In the genomic region with DNA sequence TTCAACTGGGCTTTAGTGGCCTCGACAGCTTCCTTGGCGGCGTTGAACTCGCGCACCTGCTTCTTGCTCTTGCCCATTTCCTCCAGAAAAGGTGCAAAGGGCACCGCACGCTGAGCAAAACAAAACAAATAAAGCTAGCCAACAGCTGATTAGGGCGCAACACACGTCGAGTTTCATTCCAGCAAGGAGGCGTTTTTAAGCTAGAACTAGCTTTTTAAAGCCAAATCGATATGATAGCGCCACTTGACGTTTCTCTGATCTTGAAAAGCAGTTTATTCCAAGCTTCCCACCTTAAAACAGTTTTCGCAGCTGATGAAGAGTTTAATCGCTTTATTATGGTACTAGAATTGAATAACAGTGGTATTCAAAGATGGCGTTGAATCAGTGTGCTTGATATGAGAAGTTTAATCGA, we compare ENCODE assay signal across 1 fruit fly cellular context.
TF ChIP-seq lines count a peak whose summit lies in the region.

A gene (minus strand): TSS at position 199 of the 412 bp plus-strand sequence.

TF ChIP-seq in whole organism, embryonic, 481 proteins besides CTCF, POLR2A, EP300 and RAD21 (continued from another document and continues in another):
- TF ChIP-seq Fer2 (tag; optimal IDR thresholded peaks at IDR 0.05; lab: Kevin White, UChicago) (no peak), Dbx (GFP tag; IDR thresholded peaks at IDR 0.05; lab: Robert Waterston, UW) (peak; percentile 62; the same call in 2 of the 3 replicates), CG10321 (GFP tag; IDR thresholded peaks at IDR 0.05; lab: Robert Waterston, UW) (no peak), Med (GFP tag; lab: Kevin White, UChicago) (peak; percentile 88), pzg (GFP tag; optimal IDR thresholded peaks at IDR 0.05; lab: Kevin White, UChicago) (peak; percentile 71), CG2202 (tag; optimal IDR thresholded peaks at IDR 0.05; lab: Kevin White, UChicago) (no peak), sima (GFP tag; optimal IDR thresholded peaks at IDR 0.05; lab: Kevin White, UChicago) (no peak), CG11398 (GFP tag; optimal IDR thresholded peaks at IDR 0.05; lab: Kevin White, UChicago) (no peak), fd102C (GFP tag; optimal IDR thresholded peaks at IDR 0.05; lab: Kevin White, UChicago) (no peak), Atf3 (GFP tag; optimal IDR thresholded peaks at IDR 0.05; lab: Kevin White, UChicago) (no peak), Dip3 (GFP tag; optimal IDR thresholded peaks at IDR 0.05; lab: Kevin White, UChicago) (peak; percentile 6), Ssrp (tag; optimal IDR thresholded peaks at IDR 0.05; lab: Kevin White, UChicago) (peak; percentile 11), Poxn (GFP tag; IDR thresholded peaks at IDR 0.05; lab: Robert Waterston, UW) (no peak), Hmx (GFP tag; optimal IDR thresholded peaks at IDR 0.05; lab: Kevin White, UChicago) (no peak), Abd-B (GFP tag; optimal IDR thresholded peaks at IDR 0.05; lab: Kevin White, UChicago) (peak; percentile 44), Doc3 (GFP tag; IDR thresholded peaks at IDR 0.05; lab: Robert Waterston, UW; ENCODE audit: partially characterized antibody) (no peak), CG4282 (GFP tag; optimal IDR thresholded peaks at IDR 0.05; lab: Kevin White, UChicago) (peak; percentile 59), CG12769 (tag; optimal IDR thresholded peaks at IDR 0.05; lab: Kevin White, UChicago) (no peak), CG1602 (GFP tag; optimal IDR thresholded peaks at IDR 0.05; lab: Kevin White, UChicago) (no peak), D (optimal IDR thresholded peaks at IDR 0.05; lab: Kevin White, UChicago) (no peak), D (GFP tag; optimal IDR thresholded peaks at IDR 0.05; lab: Kevin White, UChicago) (no peak), Optix (GFP tag; IDR thresholded peaks at IDR 0.05; lab: Robert Waterston, UW) (no peak), CG11560 (tag; IDR thresholded peaks at IDR 0.05; lab: Robert Waterston, UW) (no peak), btn (GFP tag; optimal IDR thresholded peaks at IDR 0.05; lab: Kevin White, UChicago) (no peak), sc (optimal IDR thresholded peaks at IDR 0.05; lab: Kevin White, UChicago) (no peak), sc (GFP tag; optimal IDR thresholded peaks at IDR 0.05; lab: Kevin White, UChicago) (no peak), amos (GFP tag; IDR thresholded peaks at IDR 0.05; lab: Robert Waterston, UW; ENCODE audit: partially characterized antibody) (peak; percentile 31; the same call in 1 of the 2 replicates), CG32532 (GFP tag; IDR thresholded peaks at IDR 0.05; lab: Robert Waterston, UW) (0 out of 2 replicates have a peak, but pooled peaks have one; percentile 37), CG4424 (GFP tag; optimal IDR thresholded peaks at IDR 0.05; lab: Kevin White, UChicago) (no peak), CkIIα-i1 (GFP tag; IDR thresholded peaks at IDR 0.05; lab: Robert Waterston, UW) (no peak), CG11456 (GFP tag; IDR thresholded peaks at IDR 0.05; lab: Robert Waterston, UW) (peak; percentile 53; the same call in 1 of the 3 replicates), CG18262 (tag; optimal IDR thresholded peaks at IDR 0.05; lab: Kevin White, UChicago) (peak; percentile 2), ara (GFP tag; IDR thresholded peaks at IDR 0.05; lab: Robert Waterston, UW) (0 out of 2 replicates have a peak, but pooled peaks have one; percentile 5), phol (tag; optimal IDR thresholded peaks at IDR 0.05; lab: Kevin White, UChicago) (peak; percentile 79), luna (GFP tag; optimal IDR thresholded peaks at IDR 0.05; lab: Kevin White, UChicago) (no peak), CG8089 (GFP tag; optimal IDR thresholded peaks at IDR 0.05; lab: Kevin White, UChicago) (no peak), CG15479 (GFP tag; optimal IDR thresholded peaks at IDR 0.05; lab: Kevin White, UChicago) (no peak), CG9437 (GFP tag; optimal IDR thresholded peaks at IDR 0.05; lab: Kevin White, UChicago) (no peak), fd96Cb (tag; optimal IDR thresholded peaks at IDR 0.05; lab: Kevin White, UChicago) (no peak), unpg (GFP tag; optimal IDR thresholded peaks at IDR 0.05; lab: Kevin White, UChicago) (no peak), chm (GFP tag; IDR thresholded peaks at IDR 0.05; lab: Robert Waterston, UW) (no peak), gcm2 (GFP tag; optimal IDR thresholded peaks at IDR 0.05; lab: Kevin White, UChicago) (no peak), Aef1 (GFP tag; IDR thresholded peaks at IDR 0.05; lab: Robert Waterston, UW) (0 out of 3 replicates have a peak, but pooled peaks have one; percentile 20), CHES-1-like (GFP tag; optimal IDR thresholded peaks at IDR 0.05; lab: Kevin White, UChicago) (peak; percentile 2), CG3726 (GFP tag; IDR thresholded peaks at IDR 0.05; lab: Robert Waterston, UW) (no peak), CG2120 (GFP tag; optimal IDR thresholded peaks at IDR 0.05; lab: Kevin White, UChicago) (peak; percentile 60), CG17328 (GFP tag; IDR thresholded peaks at IDR 0.05; lab: Robert Waterston, UW) (peak; percentile 53; the same call in 1 of the 2 replicates), sens (GFP tag; lab: Kevin White, UChicago) (peak; percentile 75), BEAF-32 (GFP tag; optimal IDR thresholded peaks at IDR 0.05; lab: Kevin White, UChicago) (peak; percentile 40), pita (GFP tag; optimal IDR thresholded peaks at IDR 0.05; lab: Kevin White, UChicago) (no peak), Adf1 (GFP tag; IDR thresholded peaks at IDR 0.05; lab: Robert Waterston, UW) (no peak), CG10979 (tag; optimal IDR thresholded peaks at IDR 0.05; lab: Kevin White, UChicago) (no peak), Rfx (GFP tag; IDR thresholded peaks at IDR 0.05; lab: Robert Waterston, UW) (peak; percentile 78), NC2α (GFP tag; optimal IDR thresholded peaks at IDR 0.05; lab: Kevin White, UChicago) (no peak), NK7.1 (GFP tag; optimal IDR thresholded peaks at IDR 0.05; lab: Kevin White, UChicago) (no peak), CG17568 (GFP tag; optimal IDR thresholded peaks at IDR 0.05; lab: Kevin White, UChicago) (no peak), Rx (GFP tag; IDR thresholded peaks at IDR 0.05; lab: Robert Waterston, UW) (0 out of 2 replicates have a peak, but pooled peaks have one; percentile 12), lov (optimal IDR thresholded peaks at IDR 0.05; lab: Kevin White, UChicago) (no peak), lov (GFP tag; IDR thresholded peaks at IDR 0.05; lab: Robert Waterston, UW) (no peak), Dip2 (GFP tag; IDR thresholded peaks at IDR 0.05; lab: Robert Waterston, UW) (no peak), stwl (tag; optimal IDR thresholded peaks at IDR 0.05; lab: Kevin White, UChicago) (no peak), ase (GFP tag; IDR thresholded peaks at IDR 0.05; lab: Robert Waterston, UW) (no peak), CG1529 (GFP tag; optimal IDR thresholded peaks at IDR 0.05; lab: Kevin White, UChicago) (no peak), CG3407 (GFP tag; optimal IDR thresholded peaks at IDR 0.05; lab: Kevin White, UChicago) (no peak), CG10565 (GFP tag; optimal IDR thresholded peaks at IDR 0.05; lab: Kevin White, UChicago) (no peak), p53 (GFP tag; optimal IDR thresholded peaks at IDR 0.05; lab: Kevin White, UChicago) (no peak), Bteb2 (GFP tag; optimal IDR thresholded peaks at IDR 0.05; lab: Kevin White, UChicago) (peak; percentile 14), dimm (GFP tag; IDR thresholded peaks at IDR 0.05; lab: Robert Waterston, UW) (no peak), fru (optimal IDR thresholded peaks at IDR 0.05; lab: Kevin White, UChicago) (no peak), pros (GFP tag; optimal IDR thresholded peaks at IDR 0.05; lab: Kevin White, UChicago) (no peak), tio (GFP tag; optimal IDR thresholded peaks at IDR 0.05; lab: Kevin White, UChicago) (no peak), H2.0 (GFP tag; IDR thresholded peaks at IDR 0.05; lab: Robert Waterston, UW) (no peak), pan (optimal IDR thresholded peaks at IDR 0.05; lab: Kevin White, UChicago) (no peak), pan (GFP tag; optimal IDR thresholded peaks at IDR 0.05 in 1 of 2, IDR thresholded peaks at IDR 0.05 in 1 of 2) (peak in 1 of 2 experiments; percentile 33), sug (tag; optimal IDR thresholded peaks at IDR 0.05; lab: Kevin White, UChicago) (peak; percentile 39), bab2 (GFP tag; optimal IDR thresholded peaks at IDR 0.05; lab: Kevin White, UChicago) (no peak), CG4854 (GFP tag; optimal IDR thresholded peaks at IDR 0.05; lab: Kevin White, UChicago) (no peak), Hr39 (optimal IDR thresholded peaks at IDR 0.05; lab: Kevin White, UChicago) (no peak), CG10431 (GFP tag; optimal IDR thresholded peaks at IDR 0.05; lab: Kevin White, UChicago) (no peak), org-1 (GFP tag; optimal IDR thresholded peaks at IDR 0.05; lab: Kevin White, UChicago) (no peak), Lim3 (GFP tag; IDR thresholded peaks at IDR 0.05; lab: Robert Waterston, UW) (no peak), shn (GFP tag; optimal IDR thresholded peaks at IDR 0.05; lab: Kevin White, UChicago) (peak; percentile 56), slp2 (GFP tag; optimal IDR thresholded peaks at IDR 0.05; lab: Kevin White, UChicago) (no peak), Meics (GFP tag; optimal IDR thresholded peaks at IDR 0.05; lab: Kevin White, UChicago) (no peak), Mes4 (GFP tag; optimal IDR thresholded peaks at IDR 0.05; lab: Kevin White, UChicago) (peak; percentile 20), nom (GFP tag; optimal IDR thresholded peaks at IDR 0.05; lab: Kevin White, UChicago) (peak; percentile 84), Deaf1 (tag; optimal IDR thresholded peaks at IDR 0.05; lab: Kevin White, UChicago) (no peak), jing (GFP tag; optimal IDR thresholded peaks at IDR 0.05; lab: Kevin White, UChicago) (no peak), ranshi (GFP tag; IDR thresholded peaks at IDR 0.05; lab: Robert Waterston, UW) (no peak), CG13775 (GFP tag; optimal IDR thresholded peaks at IDR 0.05; lab: Kevin White, UChicago) (peak; percentile 38), CG2199 (GFP tag; IDR thresholded peaks at IDR 0.05; lab: Robert Waterston, UW) (no peak), kah (GFP tag; optimal IDR thresholded peaks at IDR 0.05; lab: Kevin White, UChicago) (no peak), HmgZ (tag; optimal IDR thresholded peaks at IDR 0.05; lab: Kevin White, UChicago) (peak; percentile 55), CG3065 (GFP tag; optimal IDR thresholded peaks at IDR 0.05; lab: Kevin White, UChicago) (peak; percentile 13), CoRest (tag; optimal IDR thresholded peaks at IDR 0.05; lab: Kevin White, UChicago) (peak; percentile 39), wek (GFP tag; optimal IDR thresholded peaks at IDR 0.05; lab: Kevin White, UChicago) (no peak), eve (GFP tag; optimal IDR thresholded peaks at IDR 0.05; lab: Kevin White, UChicago) (no peak), stc (GFP tag; IDR thresholded peaks at IDR 0.05; lab: Robert Waterston, UW) (peak; percentile 30; the same call in 1 of the 2 replicates), slou (GFP tag; optimal IDR thresholded peaks at IDR 0.05; lab: Kevin White, UChicago) (no peak), TFAM (GFP tag; optimal IDR thresholded peaks at IDR 0.05; lab: Kevin White, UChicago) (no peak), nmo (GFP tag; optimal IDR thresholded peaks at IDR 0.05; lab: Kevin White, UChicago) (peak; percentile 63), vnd (GFP tag; IDR thresholded peaks at IDR 0.05; lab: Robert Waterston, UW; ENCODE audit: partially characterized antibody) (0 out of 3 replicates have a peak, but pooled peaks have one; percentile 19), CG18619 (GFP tag; optimal IDR thresholded peaks at IDR 0.05; lab: Kevin White, UChicago) (no peak), jigr1 (GFP tag; IDR thresholded peaks at IDR 0.05; lab: Robert Waterston, UW) (no peak), CG11247 (GFP tag; IDR thresholded peaks at IDR 0.05; lab: Robert Waterston, UW) (peak; percentile 18; the same call in 1 of the 2 replicates), CG1792 (GFP tag; optimal IDR thresholded peaks at IDR 0.05; lab: Kevin White, UChicago) (peak; percentile 70), ERR (GFP tag; optimal IDR thresholded peaks at IDR 0.05; lab: Kevin White, UChicago) (no peak), unc-4 (GFP tag; IDR thresholded peaks at IDR 0.05; lab: Robert Waterston, UW; ENCODE audit: partially characterized antibody) (0 out of 2 replicates have a peak, but pooled peaks have one; percentile 24), repo (GFP tag; optimal IDR thresholded peaks at IDR 0.05; lab: Kevin White, UChicago) (no peak), Spps (tag; optimal IDR thresholded peaks at IDR 0.05; lab: Kevin White, UChicago) (no peak), dysf (GFP tag; IDR thresholded peaks at IDR 0.05; lab: Robert Waterston, UW) (peak; percentile 60), Antp (GFP tag; optimal IDR thresholded peaks at IDR 0.05; lab: Kevin White, UChicago) (no peak), dan (GFP tag; IDR thresholded peaks at IDR 0.05; lab: Robert Waterston, UW) (no peak), jumu (GFP tag; optimal IDR thresholded peaks at IDR 0.05; lab: Kevin White, UChicago) (no peak), MBD-R2 (GFP tag; IDR thresholded peaks at IDR 0.05; lab: Robert Waterston, UW) (peak; percentile 89), E2f2 (GFP tag; IDR thresholded peaks at IDR 0.05; lab: Robert Waterston, UW) (peak; percentile 72), PHDP (tag; optimal IDR thresholded peaks at IDR 0.05; lab: Kevin White, UChicago) (peak; percentile 47), CG14014 (GFP tag; IDR thresholded peaks at IDR 0.05; lab: Robert Waterston, UW) (no peak), fu2 (GFP tag; optimal IDR thresholded peaks at IDR 0.05; lab: Kevin White, UChicago) (peak; percentile 39), Hr51 (GFP tag; optimal IDR thresholded peaks at IDR 0.05; lab: Kevin White, UChicago) (peak in 1 of 2 experiments; percentile 9), Fer1 (GFP tag; optimal IDR thresholded peaks at IDR 0.05; lab: Kevin White, UChicago) (peak; percentile 29), usp (GFP tag; optimal IDR thresholded peaks at IDR 0.05; lab: Kevin White, UChicago) (no peak), lilli (GFP tag; optimal IDR thresholded peaks at IDR 0.05; lab: Kevin White, UChicago) (peak; percentile 68), CG2116 (GFP tag; optimal IDR thresholded peaks at IDR 0.05; lab: Kevin White, UChicago) (peak; percentile 52), chinmo (GFP tag; IDR thresholded peaks at IDR 0.05; lab: Robert Waterston, UW; ENCODE audit: partially characterized antibody) (no peak), sob (GFP tag; IDR thresholded peaks at IDR 0.05; lab: Robert Waterston, UW) (peak; percentile 50; the same call in 1 of the 2 replicates), Oli (tag; optimal IDR thresholded peaks at IDR 0.05; lab: Kevin White, UChicago) (no peak), CG13894 (tag; optimal IDR thresholded peaks at IDR 0.05; lab: Kevin White, UChicago) (peak; percentile 56), Dref (GFP tag; IDR thresholded peaks at IDR 0.05; lab: Robert Waterston, UW) (peak; percentile 52), bigmax (GFP tag; optimal IDR thresholded peaks at IDR 0.05; lab: Kevin White, UChicago) (no peak)
